Fruit fly (Drosophila melanogaster): Measurements from ENCODE around the gene CG31140.

DNA sequence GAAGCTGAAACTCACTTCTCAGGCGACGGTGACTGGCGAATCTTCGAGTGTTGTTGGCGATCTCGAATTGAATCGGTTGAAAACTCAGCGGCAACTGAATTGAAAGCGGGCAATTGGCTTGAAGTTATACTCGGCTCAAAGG, 14.8 kb upstream of the CG31140 start, which contains the start of gene CG12268:
- TF ChIP-seq CG8478 (optimal IDR thresholded peaks at IDR 0.05), result no peak
- TF ChIP-seq CTCF (optimal IDR thresholded peaks at IDR 0.05), result no peak
